Fruit fly (Drosophila melanogaster) whole organism, embryonic: ENCODE measurements around the gene Cisd2.
A peak's percentile ranks its signal among the peaks of the same experiment; 100 is the strongest.

Experiments
- Adf1 ChIP-seq: fragments of 200-800 bp; sonication (Bioruptor generic); IDR thresholded peaks from 2 replicates; pipeline ENCODE4 v1.3.6; 2022; ENCODE audit warnings: missing biosample characterization, missing genetic modification characterization
- BEAF-32 ChIP-seq: fragments of 200-800 bp; sonication (Bioruptor generic); optimal IDR thresholded peaks from 3 replicates; lab custom pipeline; 2017; ENCODE audit warnings: missing biosample characterization, missing genetic modification characterization, mild to moderate bottlenecking, moderate library complexity, missing genetic modification reagents
- Bteb2 ChIP-seq: fragments of 200-800 bp; sonication (Bioruptor generic); optimal IDR thresholded peaks from 2 replicates; lab custom pipeline; 2016; ENCODE audit warnings: missing biosample characterization, missing genetic modification characterization
- CG11504 ChIP-seq: fragments of 200-800 bp; sonication (Bioruptor generic); optimal IDR thresholded peaks from 3 replicates; lab custom pipeline; 2019; ENCODE audit warnings: missing biosample characterization, mild to moderate bottlenecking, missing genetic modification characterization, moderate library complexity
- CG12236 ChIP-seq: fragments of 200-800 bp; sonication (Bioruptor generic); optimal IDR thresholded peaks from 2 replicates; lab custom pipeline; 2016; ENCODE audit warnings: missing biosample characterization, missing genetic modification characterization
- CG15514 ChIP-seq: fragments of 200-800 bp; sonication (Bioruptor generic); optimal IDR thresholded peaks from 3 replicates; lab custom pipeline; 2017; ENCODE audit warnings: missing biosample characterization, missing genetic modification characterization, mild to moderate bottlenecking, moderate library complexity, missing genetic modification reagents
- CG17802 ChIP-seq: fragments of 200-800 bp; sonication (Bioruptor generic); optimal IDR thresholded peaks from 2 replicates; lab custom pipeline; 2018; ENCODE audit warnings: missing biosample characterization, mild to moderate bottlenecking, missing genetic modification characterization, moderate library complexity
- CG2120 ChIP-seq: fragments of 200-800 bp; sonication (Bioruptor generic); optimal IDR thresholded peaks from 3 replicates; lab custom pipeline; 2016; ENCODE audit warnings: missing biosample characterization, missing genetic modification characterization
- CG34422 ChIP-seq: fragments of 200-800 bp; sonication (Bioruptor generic); IDR thresholded peaks from 3 replicates; pipeline ENCODE4 v1.3.6; 2022; ENCODE audit warnings: missing biosample characterization, missing genetic modification characterization
- CG4730 ChIP-seq: fragments of 200-800 bp; sonication (Bioruptor generic); IDR thresholded peaks from 2 replicates; pipeline ENCODE4 v1.3.6; 2022; ENCODE audit warnings: missing biosample characterization, missing genetic modification characterization
- CG6791 ChIP-seq: fragments of 200-800 bp; sonication (Bioruptor generic); IDR thresholded peaks from 3 replicates; pipeline ENCODE4 v1.3.6; 2022; ENCODE audit warnings: missing biosample characterization, missing genetic modification characterization; ENCODE audit not compliant: partially characterized antibody
- CG7987 ChIP-seq: fragments of 200-800 bp; sonication (Bioruptor generic); optimal IDR thresholded peaks from 2 replicates; lab custom pipeline; 2018; ENCODE audit warnings: missing biosample characterization, mild to moderate bottlenecking, missing genetic modification characterization, moderate library complexity
- CG8388 ChIP-seq: fragments of 200-800 bp; sonication (Bioruptor generic); optimal IDR thresholded peaks from 2 replicates; lab custom pipeline; 2019; ENCODE audit warnings: missing biosample characterization, mild to moderate bottlenecking, missing genetic modification characterization, moderate library complexity
- CG8765 ChIP-seq: fragments of 200-800 bp; sonication (Bioruptor generic); IDR thresholded peaks from 2 replicates; pipeline ENCODE4 v1.3.6; 2022; ENCODE audit warnings: missing biosample characterization, missing genetic modification characterization
- CHES-1-like ChIP-seq: fragments of 200-800 bp; sonication (Bioruptor generic); optimal IDR thresholded peaks from 2 replicates; lab custom pipeline; 2016; ENCODE audit warnings: missing biosample characterization, missing genetic modification characterization
- CkIIα-i1 ChIP-seq: fragments of 200-800 bp; sonication (Bioruptor generic); IDR thresholded peaks from 2 replicates; pipeline ENCODE4 v1.3.6; 2022; ENCODE audit warnings: missing biosample characterization, missing genetic modification characterization
- D19A ChIP-seq: fragments of 200-800 bp; optimal IDR thresholded peaks from 3 replicates; lab custom pipeline; 2019; ENCODE audit warnings: missing biosample characterization, mild to moderate bottlenecking, missing genetic modification characterization, moderate library complexity
- Dll ChIP-seq: fragments of 200-800 bp; sonication (Bioruptor generic); IDR thresholded peaks from 4 replicates; pipeline ENCODE4 v1.3.6; 2022; ENCODE audit warnings: missing biosample characterization, missing genetic modification characterization; ENCODE audit not compliant: partially characterized antibody
- Ets97D ChIP-seq: fragments of 200-800 bp; sonication (Bioruptor generic); optimal IDR thresholded peaks from 3 replicates; lab custom pipeline; 2016; ENCODE audit warnings: missing biosample characterization, missing genetic modification characterization
- Fer3 ChIP-seq: fragments of 200-800 bp; sonication (Bioruptor generic); optimal IDR thresholded peaks from 2 replicates; lab custom pipeline; 2018; ENCODE audit warnings: missing biosample characterization, mild to moderate bottlenecking, missing genetic modification characterization, moderate library complexity
- HLH4C ChIP-seq: fragments of 200-800 bp; sonication (Bioruptor generic); IDR thresholded peaks from 3 replicates; pipeline ENCODE4 v1.3.6; 2022; ENCODE audit warnings: missing biosample characterization, missing genetic modification characterization; ENCODE audit not compliant: partially characterized antibody
- Hr3 ChIP-seq: fragments of 200-800 bp; sonication (Bioruptor generic); optimal IDR thresholded peaks from 3 replicates; lab custom pipeline; 2016; ENCODE audit warnings: missing biosample characterization, missing genetic modification characterization
- Lhr ChIP-seq: fragments of 200-800 bp; sonication (Bioruptor generic); optimal IDR thresholded peaks from 3 replicates; lab custom pipeline; 2017; ENCODE audit warnings: mild to moderate bottlenecking, missing biosample characterization, missing genetic modification reagents, missing genetic modification characterization
- MBD-R2 ChIP-seq: fragments of 200-800 bp; sonication (Bioruptor generic); IDR thresholded peaks from 2 replicates; pipeline ENCODE4 v1.3.6; 2022; ENCODE audit warnings: missing biosample characterization, missing genetic modification characterization
- Opbp ChIP-seq: fragments of 200-800 bp; sonication (Bioruptor generic); IDR thresholded peaks from 3 replicates; pipeline ENCODE4 v1.3.6; 2022; ENCODE audit warnings: missing biosample characterization, missing genetic modification characterization; ENCODE audit not compliant: partially characterized antibody
- Sin3A ChIP-seq: fragments of >200 bp; optimal IDR thresholded peaks from 2 replicates; lab custom pipeline; 2018
- Stat92E ChIP-seq, 3 experiments: fragments of >200 bp in 2 of 3; fragments of 200-800 bp in 1 of 3; sonication (Bioruptor generic) in 1 of 3; optimal IDR thresholded peaks; 2 replicates each; lab custom pipeline; 2017 to 2019; ENCODE audit warnings: missing biosample characterization in 3 of 3, missing genetic modification characterization in 3 of 3, mild to moderate bottlenecking in 1 of 3, moderate library complexity in 1 of 3
- YL-1 ChIP-seq: fragments of 200-800 bp; sonication (Bioruptor generic); optimal IDR thresholded peaks from 3 replicates; lab custom pipeline; 2017; ENCODE audit warnings: missing biosample characterization, mild to moderate bottlenecking, missing genetic modification characterization
- ac ChIP-seq: fragments of 200-800 bp; sonication (Bioruptor generic); optimal IDR thresholded peaks from 3 replicates; lab custom pipeline; 2017; ENCODE audit warnings: missing biosample characterization, mild to moderate bottlenecking, missing genetic modification characterization
- crp ChIP-seq, 2 experiments: fragments of 200-800 bp; sonication (Bioruptor generic); optimal IDR thresholded peaks; 2 replicates in 1 of 2; 3 replicates in 1 of 2; lab custom pipeline; 2017; ENCODE audit warnings: missing biosample characterization in 2 of 2, missing genetic modification characterization in 2 of 2, mild to moderate bottlenecking in 1 of 2, moderate library complexity in 1 of 2
- dmrt11E ChIP-seq: fragments of 200-800 bp; sonication (Bioruptor generic); optimal IDR thresholded peaks from 3 replicates; lab custom pipeline; 2018; ENCODE audit warnings: missing biosample characterization, mild to moderate bottlenecking, missing genetic modification characterization, moderate library complexity
- ewg ChIP-seq: fragments of 200-800 bp; sonication (Bioruptor generic); optimal IDR thresholded peaks from 3 replicates; lab custom pipeline; 2017; ENCODE audit warnings: mild to moderate bottlenecking, missing biosample characterization, missing genetic modification reagents, missing genetic modification characterization
- fd96Cb ChIP-seq: fragments of 200-800 bp; sonication (Bioruptor generic); optimal IDR thresholded peaks from 2 replicates; lab custom pipeline; 2018; ENCODE audit warnings: missing biosample characterization, mild to moderate bottlenecking, missing genetic modification characterization, moderate library complexity
- ftz-f1 ChIP-seq: fragments of 200-800 bp; sonication (Bioruptor generic); optimal IDR thresholded peaks from 2 replicates; lab custom pipeline; 2016; ENCODE audit warnings: missing biosample characterization, missing genetic modification characterization
- gsb-n ChIP-seq: fragments of 200-800 bp; sonication (Bioruptor generic); optimal IDR thresholded peaks from 3 replicates; lab custom pipeline; 2018; ENCODE audit warnings: missing biosample characterization, mild to moderate bottlenecking, missing genetic modification characterization
- hb ChIP-seq: fragments of 200-800 bp; sonication (Bioruptor generic); IDR thresholded peaks from 3 replicates; pipeline ENCODE4 v1.3.6; 2022; ENCODE audit warnings: missing biosample characterization, missing genetic modification characterization; ENCODE audit not compliant: partially characterized antibody
- jigr1 ChIP-seq: fragments of 200-800 bp; sonication (Bioruptor generic); IDR thresholded peaks from 3 replicates; pipeline ENCODE4 v1.3.6; 2022; ENCODE audit warnings: missing biosample characterization, missing genetic modification characterization
- jumu ChIP-seq: fragments of 200-800 bp; sonication (Bioruptor generic); optimal IDR thresholded peaks from 3 replicates; lab custom pipeline; 2016; ENCODE audit warnings: missing biosample characterization, missing genetic modification characterization
- knrl ChIP-seq: fragments of 200-800 bp; sonication (Bioruptor generic); IDR thresholded peaks from 3 replicates; pipeline ENCODE4 v1.3.6; 2022; ENCODE audit warnings: missing biosample characterization, missing genetic modification characterization; ENCODE audit not compliant: partially characterized antibody
- lab ChIP-seq: fragments of 200-800 bp; sonication (Bioruptor generic); optimal IDR thresholded peaks from 3 replicates; lab custom pipeline; 2017; ENCODE audit warnings: missing biosample characterization, missing genetic modification characterization, mild to moderate bottlenecking, moderate library complexity, missing genetic modification reagents
- lilli ChIP-seq: fragments of 200-800 bp; sonication (Bioruptor generic); optimal IDR thresholded peaks from 3 replicates; lab custom pipeline; 2016; ENCODE audit warnings: missing biosample characterization, missing genetic modification characterization
- nmo ChIP-seq: fragments of 200-800 bp; sonication (Bioruptor generic); optimal IDR thresholded peaks from 2 replicates; lab custom pipeline; 2018; ENCODE audit warnings: missing biosample characterization, mild to moderate bottlenecking, missing genetic modification characterization, moderate library complexity
- phol ChIP-seq: fragments of 200-800 bp; sonication (Bioruptor generic); optimal IDR thresholded peaks from 3 replicates; lab custom pipeline; 2018; ENCODE audit warnings: missing biosample characterization, mild to moderate bottlenecking, missing genetic modification characterization, moderate library complexity
- ranshi ChIP-seq: fragments of 200-800 bp; sonication (Bioruptor generic); IDR thresholded peaks from 2 replicates; pipeline ENCODE4 v1.3.6; 2022; ENCODE audit warnings: missing biosample characterization, missing genetic modification characterization
- ro ChIP-seq: fragments of 200-800 bp; sonication (Bioruptor generic); IDR thresholded peaks from 2 replicates; pipeline ENCODE4 v1.3.6; 2022; ENCODE audit warnings: missing biosample characterization, missing genetic modification characterization
- sim ChIP-seq: fragments of 200-800 bp; sonication (Bioruptor generic); IDR thresholded peaks from 2 replicates; pipeline ENCODE4 v1.3.6; 2022; ENCODE audit warnings: missing biosample characterization, missing genetic modification characterization
- sima ChIP-seq: fragments of 200-800 bp; sonication (Bioruptor generic); optimal IDR thresholded peaks from 2 replicates; lab custom pipeline; 2016; ENCODE audit warnings: missing biosample characterization, missing genetic modification characterization
- stwl ChIP-seq: fragments of 200-800 bp; sonication (Bioruptor generic); optimal IDR thresholded peaks from 3 replicates; lab custom pipeline; 2018; ENCODE audit warnings: missing biosample characterization, mild to moderate bottlenecking, missing genetic modification characterization, moderate library complexity
- vnd ChIP-seq: fragments of 200-800 bp; sonication (Bioruptor generic); IDR thresholded peaks from 3 replicates; pipeline ENCODE4 v1.3.6; 2022; ENCODE audit warnings: missing biosample characterization, missing genetic modification characterization; ENCODE audit not compliant: partially characterized antibody
- vvl ChIP-seq: fragments of 200-800 bp; sonication (Bioruptor generic); IDR thresholded peaks from 2 replicates; pipeline ENCODE4 v1.3.6; 2022; ENCODE audit warnings: missing biosample characterization, missing genetic modification characterization

The Cisd2 gene

dm6 chr3R:29251418-29251817, 28.2 kb upstream of the Cisd2 start (continued):
- no peak for TF ChIP-seq CG12236 (GFP tag; lab: Kevin White, UChicago)
- TF ChIP-seq CG4730 (GFP tag; lab: Robert Waterston, UW), result no peak
- no peak for TF ChIP-seq jigr1 (GFP tag; lab: Robert Waterston, UW)
- TF ChIP-seq Sin3A (lab: Kevin White, UChicago), result no peak
- peak; percentile 78 for TF ChIP-seq D19A (tag; lab: Kevin White, UChicago)
- no peak for TF ChIP-seq CG8765 (GFP tag; lab: Robert Waterston, UW)
- TF ChIP-seq Lhr, result peak; percentile 15
- no peak for TF ChIP-seq fd96Cb (tag; lab: Kevin White, UChicago)
- TF ChIP-seq sima (GFP tag; lab: Kevin White, UChicago), result no peak
- 0 out of 3 replicates have a peak, but pooled peaks have one; percentile 36 for TF ChIP-seq hb (GFP tag; lab: Robert Waterston, UW)
- no peak for TF ChIP-seq CG8388 (GFP tag; lab: Kevin White, UChicago)
- no peak for TF ChIP-seq ro (GFP tag; lab: Robert Waterston, UW)
- no peak for TF ChIP-seq jumu
- TF ChIP-seq ftz-f1, result no peak
- TF ChIP-seq CG15514, result peak; percentile 20
- no peak for TF ChIP-seq YL-1 (GFP tag; lab: Kevin White, UChicago)
- peak; percentile 11 for TF ChIP-seq nmo (GFP tag; lab: Kevin White, UChicago)
- no peak for TF ChIP-seq crp (GFP tag; optimal IDR thresholded peaks at IDR 0.05; lab: Kevin White, UChicago)
- peak; percentile 67 for TF ChIP-seq vnd (GFP tag; lab: Robert Waterston, UW)
- no peak for TF ChIP-seq ac (GFP tag; lab: Kevin White, UChicago)
- TF ChIP-seq lilli (GFP tag; lab: Kevin White, UChicago), result no peak
- TF ChIP-seq Ets97D (GFP tag; lab: Kevin White, UChicago), result peak; percentile 26
- no peak for TF ChIP-seq dmrt11E (tag; lab: Kevin White, UChicago)
- no peak for TF ChIP-seq Adf1 (GFP tag; lab: Robert Waterston, UW)
- peak; percentile 93 for TF ChIP-seq Dll (GFP tag; lab: Robert Waterston, UW)
- peak; percentile 71 for TF ChIP-seq BEAF-32 (GFP tag; lab: Kevin White, UChicago)
- TF ChIP-seq ewg (GFP tag; lab: Kevin White, UChicago), result no peak
- TF ChIP-seq phol, result peak; percentile 11
- TF ChIP-seq knrl (GFP tag; lab: Robert Waterston, UW), result peak; percentile 79
- TF ChIP-seq stwl (tag; lab: Kevin White, UChicago), result peak; percentile 41
- TF ChIP-seq Stat92E (GFP tag; optimal IDR thresholded peaks at IDR 0.05; lab: Kevin White, UChicago), result peak in 1 of 3 experiments; percentile 52
- no peak for TF ChIP-seq ranshi
- TF ChIP-seq CkIIα-i1, result no peak
- no peak for TF ChIP-seq CHES-1-like (GFP tag; lab: Kevin White, UChicago)
- peak; percentile 41 for TF ChIP-seq gsb-n (tag; lab: Kevin White, UChicago)
- peak; percentile 3 for TF ChIP-seq Bteb2
- TF ChIP-seq Opbp (GFP tag; lab: Robert Waterston, UW), result peak; percentile 81
- peak; percentile 7 for TF ChIP-seq CG7987 (GFP tag; lab: Kevin White, UChicago)
- peak; percentile 53; the same call in 1 of the 3 replicates for TF ChIP-seq CG34422 (GFP tag; lab: Robert Waterston, UW)
- no peak for TF ChIP-seq sim (GFP tag; lab: Robert Waterston, UW)
- TF ChIP-seq CG17802, result no peak
- TF ChIP-seq lab (GFP tag; lab: Kevin White, UChicago), result peak; percentile 6
- TF ChIP-seq HLH4C (GFP tag; lab: Robert Waterston, UW), result peak; percentile 62
- no peak for TF ChIP-seq Hr3 (GFP tag; lab: Kevin White, UChicago)
- no peak for TF ChIP-seq Fer3 (tag; lab: Kevin White, UChicago)
- TF ChIP-seq CG2120 (GFP tag; lab: Kevin White, UChicago), result peak; percentile 46
- peak; percentile 5 for TF ChIP-seq CG11504 (tag; lab: Kevin White, UChicago)
- peak; percentile 18; the same call in 1 of the 2 replicates for TF ChIP-seq MBD-R2
- peak; percentile 61 for TF ChIP-seq vvl
- TF ChIP-seq CG6791 (GFP tag; lab: Robert Waterston, UW), result peak; percentile 74; the same call in 2 of the 3 replicates
